Worm (Caenorhabditis elegans) whole organism, L1 larva: Measurements from ENCODE around the gene Y69H2.7.

Experiments used
- C34B4.2 ChIP-seq: sonication (generic microtip); optimal IDR thresholded peaks from 2 replicates; lab custom pipeline; 2017; ENCODE audit warnings: mild to moderate bottlenecking, missing genetic modification characterization, missing compliant biosample characterization
- F16B12.6 ChIP-seq: fragments of 150-350 bp; optimal IDR thresholded peaks from 2 replicates; lab custom pipeline; 2014; ENCODE audit warnings: missing biosample characterization, missing genetic modification characterization
- Y116A8C.19 ChIP-seq: sonication (generic microtip); optimal IDR thresholded peaks from 2 replicates; lab custom pipeline; 2016; ENCODE audit warnings: missing compliant biosample characterization, missing genetic modification characterization, borderline replicate concordance
- aha-1 ChIP-seq: fragments of 150-350 bp; optimal IDR thresholded peaks from 2 replicates; lab custom pipeline; 2014; ENCODE audit warnings: missing biosample characterization, missing genetic modification characterization
- alr-1 ChIP-seq: fragments of 200-800 bp; sonication (Bioruptor generic); optimal IDR thresholded peaks from 2 replicates; lab custom pipeline; 2018; ENCODE audit warnings: borderline replicate concordance, mild to moderate bottlenecking, missing genetic modification characterization, missing compliant biosample characterization
- aly-2 ChIP-seq: fragments of 150-350 bp; optimal IDR thresholded peaks from 2 replicates; lab custom pipeline; 2014; ENCODE audit warnings: missing biosample characterization, missing genetic modification characterization
- ama-1 ChIP-seq: fragments of 150-350 bp; optimal IDR thresholded peaks from 2 replicates; lab custom pipeline; 2014
- ceh-8 ChIP-seq: fragments of 200-800 bp; sonication (Bioruptor generic); optimal IDR thresholded peaks from 2 replicates; lab custom pipeline; 2018; ENCODE audit warnings: mild to moderate bottlenecking, missing genetic modification characterization, moderate library complexity, missing compliant biosample characterization
- ceh-82 ChIP-seq, 3 experiments: fragments of 150-350 bp in 1 of 3; sonication (generic microtip) in 2 of 3; optimal IDR thresholded peaks; 2 replicates each; lab custom pipeline; 2014 to 2017; ENCODE audit warnings: missing biosample characterization in 3 of 3, missing genetic modification characterization in 3 of 3
- ceh-88 ChIP-seq: fragments of 200-800 bp; sonication (Bioruptor generic); IDR thresholded peaks from 2 replicates; pipeline ENCODE4 v1.3.6; 2022; ENCODE audit warnings: missing genetic modification characterization, missing compliant biosample characterization
- dpl-1 ChIP-seq, 3 experiments: fragments of 150-350 bp in 2 of 3; sonication (generic microtip) in 1 of 3; optimal IDR thresholded peaks; 2 replicates each; lab custom pipeline; 2014 to 2017; ENCODE audit warnings: missing biosample characterization in 3 of 3, missing genetic modification characterization in 3 of 3, missing genetic modification reagents in 3 of 3
- dsc-1 ChIP-seq: sonication (generic microtip); optimal IDR thresholded peaks from 2 replicates; lab custom pipeline; 2016; ENCODE audit warnings: mild to moderate bottlenecking, missing genetic modification characterization, missing compliant biosample characterization
- efl-3 ChIP-seq: fragments of 200-800 bp; sonication (Bioruptor generic); optimal IDR thresholded peaks from 2 replicates; lab custom pipeline; 2018; ENCODE audit warnings: mild to moderate bottlenecking, missing genetic modification characterization, missing compliant biosample characterization
- elt-2 ChIP-seq: sonication (generic microtip); optimal IDR thresholded peaks from 2 replicates; lab custom pipeline; 2016; ENCODE audit warnings: missing genetic modification characterization, mild to moderate bottlenecking, inconsistent platforms, missing compliant biosample characterization, missing genetic modification reagents
- ets-5 ChIP-seq: fragments of 200-800 bp; sonication (Bioruptor generic); IDR thresholded peaks from 2 replicates; pipeline ENCODE4 v1.3.6; 2022; ENCODE audit warnings: missing genetic modification characterization, missing compliant biosample characterization
- fkh-10 ChIP-seq: sonication (generic microtip); optimal IDR thresholded peaks from 2 replicates; lab custom pipeline; 2017; ENCODE audit warnings: missing biosample characterization, missing genetic modification reagents, missing genetic modification characterization
- fkh-8 ChIP-seq: sonication (generic microtip); optimal IDR thresholded peaks from 2 replicates; lab custom pipeline; 2016; ENCODE audit warnings: mild to moderate bottlenecking, missing genetic modification characterization, missing compliant biosample characterization
- grh-1 ChIP-seq: fragments of 200-800 bp; sonication (Bioruptor generic); IDR thresholded peaks from 2 replicates; pipeline ENCODE4 v1.3.6; 2022; ENCODE audit warnings: missing genetic modification reagents, missing genetic modification characterization, missing compliant biosample characterization
- hlh-4 ChIP-seq: sonication (generic microtip); optimal IDR thresholded peaks from 2 replicates; lab custom pipeline; 2016; ENCODE audit warnings: mild to moderate bottlenecking, missing genetic modification characterization, missing compliant biosample characterization
- hpl-2 ChIP-seq: fragments of 150-350 bp; optimal IDR thresholded peaks from 2 replicates; lab custom pipeline; 2014; ENCODE audit warnings: missing biosample characterization, missing genetic modification reagents, missing genetic modification characterization
- irx-1 ChIP-seq: sonication (generic microtip); optimal IDR thresholded peaks from 2 replicates; lab custom pipeline; 2016; ENCODE audit warnings: missing genetic modification characterization, missing compliant biosample characterization
- isw-1 ChIP-seq: fragments of 200-800 bp; sonication (Bioruptor generic); IDR thresholded peaks from 2 replicates; pipeline ENCODE4 v1.3.6; 2022; ENCODE audit warnings: missing genetic modification characterization, missing compliant biosample characterization
- jun-1 ChIP-seq: fragments of 150-350 bp; optimal IDR thresholded peaks from 2 replicates; lab custom pipeline; 2014; ENCODE audit warnings: missing biosample characterization, missing genetic modification reagents, missing genetic modification characterization
- lin-13 ChIP-seq: fragments of 150-350 bp; optimal IDR thresholded peaks from 2 replicates; lab custom pipeline; 2014; ENCODE audit warnings: missing biosample characterization, missing genetic modification reagents, missing genetic modification characterization
- lin-14 ChIP-seq: fragments of 200-800 bp; sonication (Bioruptor generic); optimal IDR thresholded peaks from 2 replicates; lab custom pipeline; 2018; ENCODE audit warnings: mild to moderate bottlenecking, missing genetic modification characterization, moderate library complexity, missing compliant biosample characterization
- lin-35 ChIP-seq, 2 experiments: fragments of 150-350 bp; optimal IDR thresholded peaks; 2 replicates each; lab custom pipeline; 2014; ENCODE audit warnings: missing biosample characterization in 2 of 2, missing genetic modification characterization in 2 of 2, missing genetic modification reagents in 2 of 2
- lin-39 ChIP-seq: fragments of 150-350 bp; optimal IDR thresholded peaks from 2 replicates; lab custom pipeline; 2014; ENCODE audit warnings: missing biosample characterization, missing genetic modification reagents, missing genetic modification characterization
- lsy-2 ChIP-seq, 2 experiments: fragments of 150-350 bp; optimal IDR thresholded peaks; 2 replicates each; lab custom pipeline; 2014; ENCODE audit warnings: missing biosample characterization in 2 of 2, missing genetic modification characterization in 2 of 2
- mab-9 ChIP-seq: fragments of 200-800 bp; sonication (Bioruptor generic); IDR thresholded peaks from 2 replicates; pipeline ENCODE4 v1.3.6; 2022; ENCODE audit warnings: missing genetic modification reagents, missing genetic modification characterization, missing compliant biosample characterization
- mep-1 ChIP-seq: fragments of 150-350 bp; optimal IDR thresholded peaks from 2 replicates; lab custom pipeline; 2014; ENCODE audit warnings: missing biosample characterization, missing genetic modification characterization
- nhr-11 ChIP-seq: fragments of 150-350 bp; optimal IDR thresholded peaks from 2 replicates; lab custom pipeline; 2014; ENCODE audit warnings: missing biosample characterization, missing genetic modification characterization
- nhr-20 ChIP-seq: sonication (generic microtip); optimal IDR thresholded peaks from 2 replicates; lab custom pipeline; 2016; ENCODE audit warnings: mild to moderate bottlenecking, missing genetic modification characterization, missing compliant biosample characterization
- nhr-47 ChIP-seq: sonication (generic microtip); optimal IDR thresholded peaks from 2 replicates; lab custom pipeline; 2016; ENCODE audit warnings: mild to moderate bottlenecking, missing genetic modification characterization, moderate library complexity, missing compliant biosample characterization
- nhr-71 ChIP-seq: sonication (generic microtip); optimal IDR thresholded peaks from 2 replicates; lab custom pipeline; 2016; ENCODE audit warnings: mild to moderate bottlenecking, missing genetic modification characterization, moderate library complexity, missing compliant biosample characterization
- nhr-77 ChIP-seq: fragments of 150-350 bp; optimal IDR thresholded peaks from 2 replicates; lab custom pipeline; 2014; ENCODE audit warnings: missing biosample characterization, missing genetic modification characterization
- nhr-84 ChIP-seq: sonication (generic microtip); optimal IDR thresholded peaks from 2 replicates; lab custom pipeline; 2017; ENCODE audit warnings: missing biosample characterization, missing genetic modification characterization
- nhr-85 ChIP-seq: sonication (generic microtip); peaks from one replicate; lab custom pipeline; 2016; ENCODE audit warnings: missing genetic modification characterization, inconsistent platforms, missing compliant biosample characterization
- nhr-90 ChIP-seq: sonication (generic microtip); optimal IDR thresholded peaks from 2 replicates; lab custom pipeline; 2016; ENCODE audit warnings: mild to moderate bottlenecking, missing genetic modification characterization, missing compliant biosample characterization; ENCODE audit not compliant: poor library complexity
- pag-3 ChIP-seq: sonication (generic microtip); optimal IDR thresholded peaks from 2 replicates; lab custom pipeline; 2017; ENCODE audit warnings: missing genetic modification characterization, mild to moderate bottlenecking, missing compliant biosample characterization, antibody characterized with exemption, borderline replicate concordance; ENCODE audit not compliant: insufficient read depth
- pax-3 ChIP-seq: fragments of 200-800 bp; sonication (Bioruptor generic); optimal IDR thresholded peaks from 2 replicates; lab custom pipeline; 2018; ENCODE audit warnings: mild to moderate bottlenecking, missing genetic modification characterization, moderate library complexity, missing compliant biosample characterization
- skn-1 ChIP-seq: fragments of 150-350 bp; optimal IDR thresholded peaks from 2 replicates; lab custom pipeline; 2014; ENCODE audit warnings: missing biosample characterization, missing genetic modification characterization
- snpc-4 ChIP-seq: fragments of 150-350 bp; optimal IDR thresholded peaks from 2 replicates; lab custom pipeline; 2014; ENCODE audit warnings: missing biosample characterization, missing genetic modification characterization
- snu-23 ChIP-seq: sonication (generic microtip); optimal IDR thresholded peaks from 2 replicates; lab custom pipeline; 2016; ENCODE audit warnings: missing genetic modification characterization, missing compliant biosample characterization
- sox-4 ChIP-seq: sonication (generic microtip); optimal IDR thresholded peaks from 2 replicates; lab custom pipeline; 2016; ENCODE audit warnings: missing genetic modification characterization, missing compliant biosample characterization
- sptf-1 ChIP-seq: fragments of 150-350 bp; optimal IDR thresholded peaks from 2 replicates; lab custom pipeline; 2014; ENCODE audit warnings: missing biosample characterization, missing genetic modification characterization
- sup-37 ChIP-seq: fragments of 200-800 bp; sonication (Bioruptor generic); optimal IDR thresholded peaks from 2 replicates; lab custom pipeline; 2018; ENCODE audit warnings: mild to moderate bottlenecking, missing genetic modification characterization, missing compliant biosample characterization
- swsn-7 ChIP-seq: sonication (generic microtip); optimal IDR thresholded peaks from 2 replicates; lab custom pipeline; 2016; ENCODE audit warnings: missing genetic modification characterization, missing compliant biosample characterization
- tlp-1 ChIP-seq: fragments of 150-350 bp; optimal IDR thresholded peaks from 2 replicates; lab custom pipeline; 2014; ENCODE audit warnings: missing biosample characterization, missing genetic modification characterization
- unc-130 ChIP-seq: fragments of 150-350 bp; optimal IDR thresholded peaks from 2 replicates; lab custom pipeline; 2017; ENCODE audit warnings: missing biosample characterization, missing genetic modification characterization, inconsistent platforms
- unc-62 ChIP-seq: fragments of 150-350 bp; optimal IDR thresholded peaks from 2 replicates; lab custom pipeline; 2014; ENCODE audit warnings: missing biosample characterization, missing genetic modification reagents, missing genetic modification characterization
- unc-86 ChIP-seq: sonication (generic microtip); optimal IDR thresholded peaks from 2 replicates; lab custom pipeline; 2016; ENCODE audit warnings: missing genetic modification characterization, missing compliant biosample characterization
- unc-98 ChIP-seq: fragments of 200-800 bp; sonication (Bioruptor generic); IDR thresholded peaks from 2 replicates; pipeline ENCODE4 v1.3.6; 2022; ENCODE audit warnings: missing genetic modification characterization, missing compliant biosample characterization
- xbp-1 ChIP-seq: sonication (generic microtip); optimal IDR thresholded peaks from 2 replicates; lab custom pipeline; 2016; ENCODE audit warnings: missing genetic modification characterization, missing compliant biosample characterization
- zip-4 ChIP-seq: fragments of 200-800 bp; sonication (Bioruptor generic); optimal IDR thresholded peaks from 2 replicates; lab custom pipeline; 2018; ENCODE audit warnings: mild to moderate bottlenecking, missing genetic modification characterization, moderate library complexity, missing compliant biosample characterization

Y69H2.7 gene

ce11 chrV:18689681-18690080 is at the start of gene Y69H2.7, which contains the start of gene ubc-19:
Gene Y69H2.7 (plus strand): TSS chrV:18689989.
Gene ubc-19 (minus strand): TSS chrV:18689762.
- TF ChIP-seq ama-1 (lab: Kevin White, UChicago) (no peak), ceh-8 (GFP tag; lab: Kevin White, UChicago) (no peak), ceh-82 (tag; optimal IDR thresholded peaks at IDR 0.05; lab: Kevin White, UChicago) (peak in 2 of 3 experiments; percentile 33 to 41), pag-3 (tag; lab: Kevin White, UChicago) (no peak), efl-3 (GFP tag; lab: Kevin White, UChicago) (no peak), unc-130 (tag; lab: Kevin White, UChicago) (no peak), C34B4.2 (no peak), pax-3 (no peak), snu-23 (GFP tag; lab: Kevin White, UChicago) (peak; percentile 58), ceh-88 (GFP tag; lab: Robert Waterston, UW) (no peak), mep-1 (peak; percentile 66), nhr-11 (tag; lab: Kevin White, UChicago) (no peak), dsc-1 (tag; lab: Kevin White, UChicago) (peak; percentile 2), grh-1 (GFP tag; lab: Robert Waterston, UW) (no peak), unc-62 (GFP tag; lab: Kevin White, UChicago) (no peak), hlh-4 (tag; lab: Kevin White, UChicago) (no peak), lin-35 (GFP tag; optimal IDR thresholded peaks at IDR 0.05; lab: Kevin White, UChicago) (peak in 1 of 2 experiments; percentile 46), skn-1 (tag; lab: Kevin White, UChicago) (no peak), lsy-2 (tag; optimal IDR thresholded peaks at IDR 0.05; lab: Kevin White, UChicago) (peak; percentile 57 to 59), nhr-20 (tag; lab: Kevin White, UChicago) (no peak), sptf-1 (tag; lab: Kevin White, UChicago) (no peak), lin-39 (no peak), nhr-90 (tag; lab: Kevin White, UChicago) (no peak), unc-98 (no peak), fkh-8 (peak; percentile 20), nhr-47 (peak; percentile 21), elt-2 (tag; lab: Kevin White, UChicago) (no peak), Y116A8C.19 (tag; lab: Kevin White, UChicago) (no peak), isw-1 (peak; percentile 7; the same call in 1 of the 2 replicates), swsn-7 (peak; percentile 45), dpl-1 (GFP tag; optimal IDR thresholded peaks at IDR 0.05; lab: Kevin White, UChicago) (peak; percentile 3 to 59 (median 43)), lin-14 (GFP tag; lab: Kevin White, UChicago) (no peak), aly-2 (tag; lab: Kevin White, UChicago) (no peak), sup-37 (GFP tag; lab: Kevin White, UChicago) (no peak), sox-4 (tag; lab: Kevin White, UChicago) (no peak), snpc-4 (tag; lab: Kevin White, UChicago) (peak; percentile 44), tlp-1 (tag; lab: Kevin White, UChicago) (no peak), lin-13 (GFP tag; lab: Kevin White, UChicago) (no peak), aha-1 (no peak), nhr-71 (tag; lab: Kevin White, UChicago) (no peak), irx-1 (tag; lab: Kevin White, UChicago) (no peak), mab-9 (GFP tag; lab: Robert Waterston, UW) (no peak), ets-5 (no peak), fkh-10 (GFP tag; lab: Kevin White, UChicago) (no peak), nhr-77 (tag; lab: Kevin White, UChicago) (no peak), nhr-85 (tag; lab: Kevin White, UChicago) (no peak), xbp-1 (tag; lab: Kevin White, UChicago) (peak; percentile 22), alr-1 (no peak), jun-1 (tag; lab: Kevin White, UChicago) (no peak), zip-4 (GFP tag; lab: Kevin White, UChicago) (no peak), nhr-84 (no peak), hpl-2 (GFP tag; lab: Kevin White, UChicago) (no peak), F16B12.6 (tag; lab: Kevin White, UChicago) (peak; percentile 92), unc-86 (no peak)
